Fruit fly (Drosophila melanogaster) whole organism, embryonic: ENCODE data around the gene CG2839.
A peak's percentile ranks its signal among the peaks of the same experiment; 100 is the strongest.

ENCODE experiments used
- Antp ChIP-seq: fragments of 200-800 bp; sonication (Bioruptor generic); optimal IDR thresholded peaks from 3 replicates; lab custom pipeline; 2016; ENCODE audit warnings: missing biosample characterization, missing genetic modification characterization
- BtbVII ChIP-seq: fragments of 200-800 bp; sonication (Bioruptor generic); optimal IDR thresholded peaks from 3 replicates; lab custom pipeline; 2017; ENCODE audit warnings: missing biosample characterization, mild to moderate bottlenecking, missing genetic modification characterization
- CG10462 ChIP-seq: fragments of 200-800 bp; sonication (Bioruptor generic); optimal IDR thresholded peaks from 2 replicates; lab custom pipeline; 2016; ENCODE audit warnings: missing biosample characterization, missing genetic modification characterization
- CG12942 ChIP-seq: fragments of 200-800 bp; sonication (Bioruptor generic); optimal IDR thresholded peaks from 3 replicates; lab custom pipeline; 2016; ENCODE audit warnings: missing biosample characterization, missing genetic modification characterization
- CG1529 ChIP-seq: fragments of 200-800 bp; sonication (Bioruptor generic); optimal IDR thresholded peaks from 3 replicates; lab custom pipeline; 2018; ENCODE audit warnings: missing biosample characterization, missing genetic modification characterization
- CG2199 ChIP-seq: fragments of 200-800 bp; sonication (Bioruptor generic); IDR thresholded peaks from 3 replicates; pipeline ENCODE4 v1.3.6; 2022; ENCODE audit warnings: missing biosample characterization, missing genetic modification characterization
- CG2712 ChIP-seq: fragments of 200-800 bp; optimal IDR thresholded peaks from 3 replicates; lab custom pipeline; 2019; ENCODE audit warnings: missing biosample characterization, mild to moderate bottlenecking, missing genetic modification characterization, moderate library complexity
- CG30403 ChIP-seq: fragments of 200-800 bp; sonication (Bioruptor generic); optimal IDR thresholded peaks from 3 replicates; lab custom pipeline; 2016; ENCODE audit warnings: missing biosample characterization, missing genetic modification characterization
- CG3163 ChIP-seq: fragments of 200-800 bp; sonication (Bioruptor generic); optimal IDR thresholded peaks from 3 replicates; lab custom pipeline; 2016; ENCODE audit warnings: missing biosample characterization, missing genetic modification characterization
- CG32532 ChIP-seq: fragments of 200-800 bp; sonication (Bioruptor generic); IDR thresholded peaks from 2 replicates; pipeline ENCODE4 v1.3.6; 2022; ENCODE audit warnings: missing biosample characterization, missing genetic modification characterization
- CG3995 ChIP-seq: fragments of 200-800 bp; sonication (Bioruptor generic); optimal IDR thresholded peaks from 3 replicates; lab custom pipeline; 2016; ENCODE audit warnings: missing biosample characterization, missing genetic modification characterization
- CG4360 ChIP-seq: fragments of 200-800 bp; sonication (Bioruptor generic); IDR thresholded peaks from 2 replicates; pipeline ENCODE4 v1.3.6; 2022; ENCODE audit warnings: missing biosample characterization, missing genetic modification characterization
- CG4424 ChIP-seq: fragments of 200-800 bp; sonication (Bioruptor generic); optimal IDR thresholded peaks from 3 replicates; lab custom pipeline; 2016; ENCODE audit warnings: missing biosample characterization, missing genetic modification characterization
- CG4730 ChIP-seq: fragments of 200-800 bp; sonication (Bioruptor generic); IDR thresholded peaks from 2 replicates; pipeline ENCODE4 v1.3.6; 2022; ENCODE audit warnings: missing biosample characterization, missing genetic modification characterization
- CG5953 ChIP-seq: fragments of 200-800 bp; sonication (Bioruptor generic); IDR thresholded peaks from 2 replicates; pipeline ENCODE4 v1.3.6; 2022; ENCODE audit warnings: missing biosample characterization, missing genetic modification characterization
- CG6813 ChIP-seq: fragments of 200-800 bp; sonication (Bioruptor generic); optimal IDR thresholded peaks from 2 replicates; lab custom pipeline; 2017; ENCODE audit warnings: missing biosample characterization, missing genetic modification characterization, mild to moderate bottlenecking, moderate library complexity, missing genetic modification reagents
- CG7839 ChIP-seq: fragments of 200-800 bp; sonication (Bioruptor generic); optimal IDR thresholded peaks from 3 replicates; lab custom pipeline; 2018; ENCODE audit warnings: missing biosample characterization, mild to moderate bottlenecking, missing genetic modification characterization, moderate library complexity
- CG9727 ChIP-seq: fragments of 200-800 bp; sonication (Bioruptor generic); optimal IDR thresholded peaks from 3 replicates; lab custom pipeline; 2017; ENCODE audit warnings: missing biosample characterization, mild to moderate bottlenecking, missing genetic modification characterization
- CG9876 ChIP-seq: fragments of 200-800 bp; sonication (Bioruptor generic); optimal IDR thresholded peaks from 2 replicates; lab custom pipeline; 2016; ENCODE audit warnings: missing biosample characterization, missing genetic modification characterization
- Dip2 ChIP-seq: fragments of 200-800 bp; sonication (Bioruptor generic); IDR thresholded peaks from 2 replicates; pipeline ENCODE4 v1.3.6; 2022; ENCODE audit warnings: missing biosample characterization, missing genetic modification characterization
- Dp ChIP-seq: fragments of 200-800 bp; sonication (Bioruptor generic); optimal IDR thresholded peaks from 2 replicates; lab custom pipeline; 2018; ENCODE audit warnings: missing biosample characterization, mild to moderate bottlenecking, missing genetic modification characterization, moderate library complexity
- E2f2 ChIP-seq: fragments of 200-800 bp; sonication (Bioruptor generic); IDR thresholded peaks from 2 replicates; pipeline ENCODE4 v1.3.6; 2022; ENCODE audit warnings: missing biosample characterization, missing genetic modification characterization
- Gug ChIP-seq: fragments of 200-800 bp; sonication (Bioruptor generic); IDR thresholded peaks from 4 replicates; pipeline ENCODE4 v1.3.6; 2022; ENCODE audit warnings: missing biosample characterization, missing genetic modification characterization
- H2.0 ChIP-seq: fragments of 200-800 bp; sonication (Bioruptor generic); IDR thresholded peaks from 2 replicates; pipeline ENCODE4 v1.3.6; 2022; ENCODE audit warnings: missing biosample characterization, missing genetic modification characterization
- HHEX ChIP-seq: fragments of 200-800 bp; sonication (Bioruptor generic); optimal IDR thresholded peaks from 3 replicates; lab custom pipeline; 2017; ENCODE audit warnings: missing biosample characterization, mild to moderate bottlenecking, missing genetic modification characterization, missing genetic modification reagents
- MBD-R2 ChIP-seq: fragments of 200-800 bp; sonication (Bioruptor generic); IDR thresholded peaks from 2 replicates; pipeline ENCODE4 v1.3.6; 2022; ENCODE audit warnings: missing biosample characterization, missing genetic modification characterization
- NFAT ChIP-seq: fragments of 200-800 bp; sonication (Bioruptor generic); IDR thresholded peaks from 2 replicates; pipeline ENCODE4 v1.3.6; 2022; ENCODE audit warnings: missing biosample characterization, missing genetic modification characterization
- NK7.1 ChIP-seq: fragments of 200-800 bp; sonication (Bioruptor generic); optimal IDR thresholded peaks from 3 replicates; lab custom pipeline; 2016; ENCODE audit warnings: missing biosample characterization, missing genetic modification characterization
- Nf-YB ChIP-seq: fragments of 200-800 bp; sonication (Bioruptor generic); optimal IDR thresholded peaks from 3 replicates; lab custom pipeline; 2019; ENCODE audit warnings: missing biosample characterization, mild to moderate bottlenecking, missing genetic modification characterization, moderate library complexity
- Pdp1 ChIP-seq, 2 experiments: fragments of 200-800 bp; sonication (Bioruptor generic); optimal IDR thresholded peaks; 3 replicates each; lab custom pipeline; 2016; ENCODE audit warnings: missing biosample characterization in 2 of 2, missing genetic modification characterization in 2 of 2, mild to moderate bottlenecking in 1 of 2, moderate library complexity in 1 of 2
- Poxn ChIP-seq: fragments of 200-800 bp; sonication (Bioruptor generic); IDR thresholded peaks from 2 replicates; pipeline ENCODE4 v1.3.6; 2022; ENCODE audit warnings: missing biosample characterization, missing genetic modification characterization
- Xbp1 ChIP-seq: fragments of 200-800 bp; sonication (Bioruptor generic); optimal IDR thresholded peaks from 3 replicates; lab custom pipeline; 2016; ENCODE audit warnings: missing biosample characterization, mild to moderate bottlenecking, missing genetic modification characterization
- ac ChIP-seq: fragments of 200-800 bp; sonication (Bioruptor generic); optimal IDR thresholded peaks from 3 replicates; lab custom pipeline; 2017; ENCODE audit warnings: missing biosample characterization, mild to moderate bottlenecking, missing genetic modification characterization
- ap ChIP-seq: fragments of 200-800 bp; sonication (Bioruptor generic); IDR thresholded peaks from 2 replicates; pipeline ENCODE4 v1.3.6; 2022; ENCODE audit warnings: missing biosample characterization, missing genetic modification characterization
- ato ChIP-seq: fragments of 200-800 bp; sonication (Bioruptor generic); IDR thresholded peaks from 2 replicates; pipeline ENCODE4 v1.3.6; 2022; ENCODE audit warnings: missing biosample characterization, missing genetic modification characterization; ENCODE audit not compliant: partially characterized antibody
- bigmax ChIP-seq: fragments of 200-800 bp; sonication (Bioruptor generic); optimal IDR thresholded peaks from 2 replicates; lab custom pipeline; 2018; ENCODE audit warnings: missing biosample characterization, mild to moderate bottlenecking, missing genetic modification characterization
- chm ChIP-seq: fragments of 200-800 bp; sonication (Bioruptor generic); IDR thresholded peaks from 2 replicates; pipeline ENCODE4 v1.3.6; 2022; ENCODE audit warnings: missing biosample characterization, missing genetic modification characterization
- en ChIP-seq: fragments of 200-800 bp; sonication (Bioruptor generic); optimal IDR thresholded peaks from 2 replicates; lab custom pipeline; 2016; ENCODE audit warnings: missing biosample characterization, missing genetic modification characterization
- gcm ChIP-seq: fragments of 200-800 bp; sonication (Bioruptor generic); optimal IDR thresholded peaks from 2 replicates; lab custom pipeline; 2019; ENCODE audit warnings: missing biosample characterization, mild to moderate bottlenecking, missing genetic modification characterization, moderate library complexity
- gfzf ChIP-seq: fragments of 200-800 bp; sonication (Bioruptor generic); optimal IDR thresholded peaks from 2 replicates; lab custom pipeline; 2016; ENCODE audit warnings: missing biosample characterization, mild to moderate bottlenecking, missing genetic modification characterization, moderate library complexity
- her ChIP-seq: fragments of 200-800 bp; sonication (Bioruptor generic); optimal IDR thresholded peaks from 2 replicates; lab custom pipeline; 2016; ENCODE audit warnings: missing biosample characterization, missing genetic modification characterization
- ind ChIP-seq: fragments of 200-800 bp; sonication (Bioruptor generic); optimal IDR thresholded peaks from 3 replicates; lab custom pipeline; 2016; ENCODE audit warnings: missing biosample characterization, missing genetic modification characterization
- mam ChIP-seq: fragments of 200-800 bp; sonication (Bioruptor generic); optimal IDR thresholded peaks from 3 replicates; lab custom pipeline; 2016; ENCODE audit warnings: missing biosample characterization, missing genetic modification characterization
- mirr ChIP-seq: fragments of 200-800 bp; sonication (Bioruptor generic); optimal IDR thresholded peaks from 3 replicates; lab custom pipeline; 2018; ENCODE audit warnings: missing biosample characterization, mild to moderate bottlenecking, missing genetic modification characterization
- onecut ChIP-seq: fragments of 200-800 bp; sonication (Bioruptor generic); IDR thresholded peaks from 2 replicates; pipeline ENCODE4 v1.3.6; 2022; ENCODE audit warnings: missing biosample characterization, missing genetic modification characterization
- pita ChIP-seq: fragments of 200-800 bp; sonication (Bioruptor generic); optimal IDR thresholded peaks from 2 replicates; lab custom pipeline; 2017; ENCODE audit warnings: missing biosample characterization, mild to moderate bottlenecking, missing genetic modification characterization
- sima ChIP-seq: fragments of 200-800 bp; sonication (Bioruptor generic); optimal IDR thresholded peaks from 2 replicates; lab custom pipeline; 2016; ENCODE audit warnings: missing biosample characterization, missing genetic modification characterization
- slou ChIP-seq: fragments of 200-800 bp; sonication (Bioruptor generic); optimal IDR thresholded peaks from 3 replicates; lab custom pipeline; 2016; ENCODE audit warnings: missing biosample characterization, missing genetic modification characterization
- sqz ChIP-seq: fragments of 200-800 bp; sonication (Bioruptor generic); optimal IDR thresholded peaks from 3 replicates; lab custom pipeline; 2018; ENCODE audit warnings: missing biosample characterization, mild to moderate bottlenecking, missing genetic modification characterization
- tgo ChIP-seq: fragments of 200-800 bp; sonication (Bioruptor generic); IDR thresholded peaks from 3 replicates; pipeline ENCODE4 v1.3.6; 2022; ENCODE audit warnings: missing biosample characterization, missing genetic modification characterization
- toy ChIP-seq: fragments of 200-800 bp; sonication (Bioruptor generic); IDR thresholded peaks from 2 replicates; pipeline ENCODE4 v1.3.6; 2022; ENCODE audit warnings: missing biosample characterization, missing genetic modification characterization
- ttk ChIP-seq: fragments of 200-800 bp; sonication (Bioruptor generic); IDR thresholded peaks from 2 replicates; pipeline ENCODE4 v2.1.2; 2022; ENCODE audit warnings: missing biosample characterization, missing genetic modification characterization
- zf30C ChIP-seq: fragments of 200-800 bp; sonication (Bioruptor generic); optimal IDR thresholded peaks from 3 replicates; lab custom pipeline; 2018; ENCODE audit warnings: missing biosample characterization, mild to moderate bottlenecking, missing genetic modification characterization

The CG2839 gene

dm6 chr2L:606165-606564 lies 19.3 kb upstream of the CG2839 start (continued):
- no peak for TF ChIP-seq zf30C (GFP tag; lab: Kevin White, UChicago)
- no peak for TF ChIP-seq CG4730 (GFP tag; lab: Robert Waterston, UW)
- TF ChIP-seq CG12942 (GFP tag; lab: Kevin White, UChicago) = no peak
- no peak for TF ChIP-seq Poxn (GFP tag; lab: Robert Waterston, UW)
- no peak for TF ChIP-seq tgo (GFP tag; lab: Robert Waterston, UW)
- no peak for TF ChIP-seq Dp
- no peak for TF ChIP-seq gcm
- TF ChIP-seq sqz (GFP tag; lab: Kevin White, UChicago) = no peak
- TF ChIP-seq en (GFP tag; lab: Kevin White, UChicago) = no peak
- no peak for TF ChIP-seq CG2199 (GFP tag; lab: Robert Waterston, UW)
- TF ChIP-seq CG3163 (GFP tag; lab: Kevin White, UChicago) = no peak
- TF ChIP-seq sima (GFP tag; lab: Kevin White, UChicago) = no peak
- no peak for TF ChIP-seq HHEX
- no peak for TF ChIP-seq mam (GFP tag; lab: Kevin White, UChicago)
- peak; percentile 47 for TF ChIP-seq CG9727 (GFP tag; lab: Kevin White, UChicago)
- peak; percentile 5 for TF ChIP-seq CG1529
- no peak for TF ChIP-seq CG4360 (GFP tag; lab: Robert Waterston, UW)
- TF ChIP-seq Pdp1 (GFP tag; optimal IDR thresholded peaks at IDR 0.05; lab: Kevin White, UChicago) = no peak
- no peak for TF ChIP-seq bigmax (GFP tag; lab: Kevin White, UChicago)
- no peak for TF ChIP-seq BtbVII (GFP tag; lab: Kevin White, UChicago)
- TF ChIP-seq Xbp1 (GFP tag; lab: Kevin White, UChicago) = peak; percentile 34
- no peak; the same call in 3 of the 4 replicates for TF ChIP-seq Gug
- no peak for TF ChIP-seq CG10462 (GFP tag; lab: Kevin White, UChicago)
- no peak for TF ChIP-seq NFAT (GFP tag; lab: Robert Waterston, UW)
- TF ChIP-seq CG30403 (GFP tag; lab: Kevin White, UChicago) = peak; percentile 33
- no peak for TF ChIP-seq Antp (GFP tag; lab: Kevin White, UChicago)
- 0 out of 2 replicates have a peak, but pooled peaks have one; percentile 27 for TF ChIP-seq ttk
- TF ChIP-seq E2f2 (GFP tag; lab: Robert Waterston, UW) = peak; percentile 17; the same call in 1 of the 2 replicates
- no peak for TF ChIP-seq pita (GFP tag; lab: Kevin White, UChicago)
- no peak for TF ChIP-seq gfzf (GFP tag; lab: Kevin White, UChicago)
- no peak for TF ChIP-seq ind (GFP tag; lab: Kevin White, UChicago)
- no peak for TF ChIP-seq ap (GFP tag; lab: Robert Waterston, UW)
- no peak for TF ChIP-seq CG5953 (GFP tag; lab: Robert Waterston, UW)
- TF ChIP-seq Nf-YB (GFP tag; lab: Kevin White, UChicago) = no peak
- peak; percentile 29 for TF ChIP-seq CG4424 (GFP tag; lab: Kevin White, UChicago)
- TF ChIP-seq CG2712 = peak; percentile 72
- TF ChIP-seq ato (GFP tag; lab: Robert Waterston, UW) = no peak
- TF ChIP-seq CG32532 (GFP tag; lab: Robert Waterston, UW) = no peak
- TF ChIP-seq MBD-R2 (GFP tag; lab: Robert Waterston, UW) = no peak
- TF ChIP-seq mirr (GFP tag; lab: Kevin White, UChicago) = no peak
- TF ChIP-seq NK7.1 (GFP tag; lab: Kevin White, UChicago) = no peak
- no peak for TF ChIP-seq H2.0 (GFP tag; lab: Robert Waterston, UW)
- no peak for TF ChIP-seq CG3995 (GFP tag; lab: Kevin White, UChicago)
- no peak for TF ChIP-seq Dip2
- TF ChIP-seq ac (GFP tag; lab: Kevin White, UChicago) = no peak
- no peak for TF ChIP-seq CG6813 (GFP tag; lab: Kevin White, UChicago)
- no peak for TF ChIP-seq her (GFP tag; lab: Kevin White, UChicago)
- no peak for TF ChIP-seq toy (GFP tag; lab: Robert Waterston, UW)
- no peak; the same call in 1 of the 2 replicates for TF ChIP-seq chm
- no peak for TF ChIP-seq onecut
- no peak for TF ChIP-seq CG7839
- no peak for TF ChIP-seq CG9876 (GFP tag; lab: Kevin White, UChicago)
- TF ChIP-seq slou = no peak
